Fruit fly (Drosophila melanogaster): ENCODE results near the gene tim.

Gene tim

DNA sequence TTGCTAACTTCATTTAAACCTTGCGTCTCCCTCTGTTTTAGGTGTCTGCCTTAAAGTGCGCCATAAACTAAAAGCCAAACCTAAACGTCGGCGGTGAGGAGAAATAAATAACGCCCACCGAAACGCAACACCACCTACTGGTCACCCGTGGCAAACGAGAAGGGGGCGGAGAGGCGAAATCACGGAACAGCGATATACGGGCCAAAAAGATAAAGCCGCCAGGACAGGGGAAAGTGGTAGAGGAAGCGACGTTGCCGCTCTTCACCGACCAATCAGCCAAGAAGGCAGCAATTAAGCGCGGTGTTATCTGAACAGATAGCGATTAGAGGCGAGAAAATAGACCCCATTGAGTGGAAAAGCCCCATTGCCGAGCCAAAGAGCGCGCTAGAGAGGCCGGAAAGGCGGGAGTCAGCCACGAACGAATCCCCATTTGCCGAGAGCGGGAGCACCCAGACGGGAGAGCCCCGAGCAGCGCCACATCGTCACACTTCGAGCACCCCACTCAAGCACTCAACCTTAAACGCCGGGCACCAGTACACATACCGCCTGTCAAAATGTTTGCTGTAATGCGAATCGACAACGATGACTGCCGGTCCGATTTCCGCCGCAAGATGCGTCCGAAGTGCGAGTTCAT lies 37.2 kb upstream of the tim start (continued):
- TF ChIP-seq Nf-YC (tag; optimal IDR thresholded peaks at IDR 0.05) (peak; percentile 92), cad (GFP tag; optimal IDR thresholded peaks at IDR 0.05) (no peak), pan (optimal IDR thresholded peaks at IDR 0.05) (no peak), pan (GFP tag; optimal IDR thresholded peaks at IDR 0.05 in 1 of 2, IDR thresholded peaks at IDR 0.05 in 1 of 2) (no peak), Myb (GFP tag; optimal IDR thresholded peaks at IDR 0.05) (no peak), pb (GFP tag; optimal IDR thresholded peaks at IDR 0.05) (no peak), gt (GFP tag; IDR thresholded peaks at IDR 0.05) (no peak), CG6175 (GFP tag; IDR thresholded peaks at IDR 0.05) (no peak), lilli (GFP tag; optimal IDR thresholded peaks at IDR 0.05) (no peak), sd (tag; optimal IDR thresholded peaks at IDR 0.05) (no peak), chinmo (GFP tag; IDR thresholded peaks at IDR 0.05; ENCODE audit: partially characterized antibody) (0 out of 4 replicates have a peak, but pooled peaks have one; percentile 53), CG12104 (GFP tag; optimal IDR thresholded peaks at IDR 0.05) (no peak), Atf3 (GFP tag; optimal IDR thresholded peaks at IDR 0.05) (no peak), gcm (GFP tag; optimal IDR thresholded peaks at IDR 0.05) (peak; percentile 0), CG6765 (GFP tag; optimal IDR thresholded peaks at IDR 0.05) (no peak), CG34376 (GFP tag; optimal IDR thresholded peaks at IDR 0.05) (no peak), Trl (optimal IDR thresholded peaks at IDR 0.05) (peak; percentile 91 to 94), Trl (GFP tag; optimal IDR thresholded peaks at IDR 0.05) (peak; percentile 42), CG1792 (GFP tag; optimal IDR thresholded peaks at IDR 0.05) (no peak), sna (GFP tag; IDR thresholded peaks at IDR 0.05; ENCODE audit: partially characterized antibody) (peak; percentile 58), tx (GFP tag; optimal IDR thresholded peaks at IDR 0.05) (no peak), slbo (GFP tag; IDR thresholded peaks at IDR 0.05) (no peak), CG8359 (GFP tag; optimal IDR thresholded peaks at IDR 0.05; ENCODE audit: borderline replicate concordance) (no peak), CoRest (tag; optimal IDR thresholded peaks at IDR 0.05) (no peak), Spps (tag; optimal IDR thresholded peaks at IDR 0.05) (no peak), sens-2 (GFP tag; IDR thresholded peaks at IDR 0.05) (0 out of 2 replicates have a peak, but pooled peaks have one; percentile 28), CG6689 (GFP tag; IDR thresholded peaks at IDR 0.05) (no peak), Mad (GFP tag; optimal IDR thresholded peaks at IDR 0.05) (no peak), tap (tag; optimal IDR thresholded peaks at IDR 0.05) (no peak), ewg (GFP tag; optimal IDR thresholded peaks at IDR 0.05) (no peak), HLH4C (GFP tag; IDR thresholded peaks at IDR 0.05; ENCODE audit: partially characterized antibody) (peak; percentile 49; the same call in 1 of the 3 replicates), CG17612 (GFP tag; IDR thresholded peaks at IDR 0.05) (no peak), Deaf1 (tag; optimal IDR thresholded peaks at IDR 0.05) (peak; percentile 45), gcm2 (GFP tag; optimal IDR thresholded peaks at IDR 0.05) (no peak), CG17361 (GFP tag; IDR thresholded peaks at IDR 0.05) (no peak), CG12236 (GFP tag; optimal IDR thresholded peaks at IDR 0.05) (no peak), crp (GFP tag; optimal IDR thresholded peaks at IDR 0.05) (no peak), CG10462 (GFP tag; optimal IDR thresholded peaks at IDR 0.05) (no peak), bowl (GFP tag; IDR thresholded peaks at IDR 0.05) (no peak), Vsx1 (GFP tag; optimal IDR thresholded peaks at IDR 0.05) (no peak), CG32532 (GFP tag; IDR thresholded peaks at IDR 0.05) (peak; percentile 75; the same call in 1 of the 2 replicates), Nf-YB (GFP tag; optimal IDR thresholded peaks at IDR 0.05) (peak; percentile 95), gem (tag; optimal IDR thresholded peaks at IDR 0.05) (no peak), CG2120 (GFP tag; optimal IDR thresholded peaks at IDR 0.05) (no peak), CG8924 (tag; optimal IDR thresholded peaks at IDR 0.05) (no peak), sens (GFP tag) (no peak), Lim3 (GFP tag; IDR thresholded peaks at IDR 0.05) (no peak), CG13287 (GFP tag; IDR thresholded peaks at IDR 0.05; ENCODE audit: partially characterized antibody) (peak; percentile 50; the same call in 1 of the 2 replicates), grn (GFP tag; optimal IDR thresholded peaks at IDR 0.05) (no peak), fd96Cb (tag; optimal IDR thresholded peaks at IDR 0.05) (no peak), Nf-YA (GFP tag; IDR thresholded peaks at IDR 0.05) (peak; percentile 63; the same call in 1 of the 2 replicates)
